Worm (Caenorhabditis elegans) whole organism, mixed stage, embryonic: ENCODE results near the gene sucl-2.

Source experiments
- drap-1 ChIP-seq: fragments of 200-800 bp; sonication (Bioruptor generic); optimal IDR thresholded peaks from 3 replicates; lab custom pipeline; 2018; ENCODE audit warnings: mild to moderate bottlenecking, missing genetic modification characterization, missing compliant biosample characterization
- elt-1 ChIP-seq: sonication (generic microtip); optimal IDR thresholded peaks from 2 replicates; lab custom pipeline; 2017; ENCODE audit warnings: missing genetic modification characterization, mild to moderate bottlenecking, missing compliant biosample characterization, antibody characterized with exemption, moderate library complexity, borderline replicate concordance; ENCODE audit not compliant: insufficient read depth
- elt-3 ChIP-seq: fragments of 150-350 bp; optimal IDR thresholded peaks from 2 replicates; lab custom pipeline; 2014; ENCODE audit warnings: missing biosample characterization, missing genetic modification characterization
- nhr-12 ChIP-seq: fragments of 150-350 bp; optimal IDR thresholded peaks from 2 replicates; lab custom pipeline; 2014; ENCODE audit warnings: missing biosample characterization, missing genetic modification characterization
- nhr-2 ChIP-seq: fragments of 150-350 bp; optimal IDR thresholded peaks from 2 replicates; lab custom pipeline; 2014; ENCODE audit warnings: missing biosample characterization, missing genetic modification characterization
- nhr-76 ChIP-seq: sonication (generic microtip); optimal IDR thresholded peaks from 2 replicates; lab custom pipeline; 2017; ENCODE audit warnings: missing biosample characterization, missing genetic modification characterization
- snpc-4 ChIP-seq: fragments of 150-350 bp; optimal IDR thresholded peaks from 2 replicates; lab custom pipeline; 2014; ENCODE audit warnings: missing biosample characterization, missing genetic modification characterization
- unc-39 ChIP-seq: fragments of 150-350 bp; optimal IDR thresholded peaks from 2 replicates; lab custom pipeline; 2014; ENCODE audit warnings: missing biosample characterization, missing genetic modification characterization

DNA sequence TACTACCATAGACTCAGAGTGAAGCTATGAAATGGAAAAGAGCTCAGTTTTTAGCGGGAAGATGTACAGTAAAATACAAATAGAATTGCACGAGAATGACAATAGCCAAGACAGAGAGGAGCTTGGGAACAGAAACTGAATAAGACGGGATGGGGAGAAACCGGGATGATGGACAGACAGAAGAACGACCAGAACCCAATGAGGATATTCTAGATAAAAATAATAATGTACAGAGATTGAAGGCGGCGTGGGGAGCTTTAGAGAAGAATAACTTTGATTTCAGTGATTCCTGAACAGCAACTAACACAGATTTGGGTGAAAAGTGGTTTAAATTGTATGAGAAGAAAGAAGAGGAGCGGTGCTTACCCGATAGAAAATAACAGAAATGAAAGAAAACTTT is 19.8 kb downstream of the sucl-2 start:
- TF ChIP-seq nhr-12 (tag; lab: Kevin White, UChicago) (no peak), unc-39 (no peak), nhr-2 (tag; lab: Kevin White, UChicago) (no peak), nhr-76 (no peak), elt-3 (tag; lab: Kevin White, UChicago) (no peak), snpc-4 (tag; lab: Kevin White, UChicago) (no peak), elt-1 (tag; lab: Kevin White, UChicago) (no peak), drap-1 (GFP tag; lab: Kevin White, UChicago) (no peak)
